Fruit fly (Drosophila melanogaster): ENCODE measurements around the gene CG32176.

The CG32176 gene

DNA sequence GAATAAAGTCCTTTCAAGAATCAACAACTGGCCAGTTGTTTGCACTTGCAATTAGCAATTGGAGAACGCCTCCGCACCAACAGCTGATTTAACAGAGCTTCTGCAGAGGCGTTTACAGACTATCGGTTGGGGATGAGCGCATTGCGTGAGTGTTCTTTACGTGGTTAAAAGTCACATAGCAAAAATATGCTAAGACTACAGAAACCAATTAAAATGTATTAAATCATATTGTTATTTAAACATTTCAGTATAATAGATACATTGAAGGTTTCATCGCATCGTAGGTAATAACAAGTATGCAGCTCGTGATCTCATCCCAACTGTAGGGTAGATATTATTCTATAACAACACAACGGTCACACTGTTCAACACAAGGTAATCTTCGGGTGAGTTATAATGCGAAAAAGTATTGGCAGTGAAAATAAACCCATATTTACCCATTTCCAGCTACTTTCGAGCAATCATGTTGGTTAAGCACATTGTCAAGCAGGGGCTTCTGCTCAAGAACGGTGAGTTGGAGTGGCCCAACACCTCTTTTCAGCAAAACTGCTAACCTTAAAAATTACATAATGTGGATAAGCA lies 8.4 kb upstream of the CG32176 start, which contains the start of the genes Sec3 and COX7B:
Gene Sec3 (minus strand): TSS at position 86 of the 582 bp plus-strand sequence.
Gene COX7B (plus strand): TSS at position 346 of the 582 bp plus-strand sequence.
- no peak for TF ChIP-seq CG9139 (GFP tag; optimal IDR thresholded peaks at IDR 0.05)
- TF ChIP-seq achi (GFP tag; optimal IDR thresholded peaks at IDR 0.05) = peak; percentile 47
- TF ChIP-seq Lpt (GFP tag; optimal IDR thresholded peaks at IDR 0.05) = no peak
- peak; percentile 6 for TF ChIP-seq CG6792 (GFP tag; optimal IDR thresholded peaks at IDR 0.05)
- no peak for TF ChIP-seq fd85E (GFP tag; optimal IDR thresholded peaks at IDR 0.05)
- peak; percentile 9 for TF ChIP-seq CG7368 (GFP tag; optimal IDR thresholded peaks at IDR 0.05)
- TF ChIP-seq vri (GFP tag; optimal IDR thresholded peaks at IDR 0.05) = peak; percentile 91
- 0 out of 3 replicates have a peak, but pooled peaks have one; percentile 29 for TF ChIP-seq CG6163 (GFP tag; IDR thresholded peaks at IDR 0.05)
- no peak for TF ChIP-seq CG11762 (GFP tag; optimal IDR thresholded peaks at IDR 0.05; ENCODE audit: insufficient read depth)
- TF ChIP-seq spab (GFP tag; optimal IDR thresholded peaks at IDR 0.05) = no peak
- peak; percentile 59 for TF ChIP-seq Met (GFP tag; optimal IDR thresholded peaks at IDR 0.05)
- TF ChIP-seq CG3919 (GFP tag; optimal IDR thresholded peaks at IDR 0.05) = peak; percentile 61
- peak; percentile 60 for TF ChIP-seq cyc (GFP tag; optimal IDR thresholded peaks at IDR 0.05)
- TF ChIP-seq net (GFP tag; optimal IDR thresholded peaks at IDR 0.05) = no peak
- TF ChIP-seq eg (GFP tag; IDR thresholded peaks at IDR 0.05) = no peak; the same call in 2 of the 3 replicates
- no peak for TF ChIP-seq fd59A (GFP tag; optimal IDR thresholded peaks at IDR 0.05)
- TF ChIP-seq Ets96B (tag; optimal IDR thresholded peaks at IDR 0.05) = peak; percentile 46
- TF ChIP-seq OdsH (GFP tag; optimal IDR thresholded peaks at IDR 0.05) = peak; percentile 70
- TF ChIP-seq Blimp-1 (GFP tag; optimal IDR thresholded peaks at IDR 0.05) = no peak
- peak in 1 of 2 experiments; percentile 30 for TF ChIP-seq ss (GFP tag; optimal IDR thresholded peaks at IDR 0.05)
- TF ChIP-seq CG1621 (tag; optimal IDR thresholded peaks at IDR 0.05) = no peak
- TF ChIP-seq CG3032 (tag; optimal IDR thresholded peaks at IDR 0.05) = peak; percentile 59
- no peak for TF ChIP-seq CG11902 (GFP tag; optimal IDR thresholded peaks at IDR 0.05)
- TF ChIP-seq Hr4 (GFP tag; optimal IDR thresholded peaks at IDR 0.05) = peak; percentile 67
- peak; percentile 65 for TF ChIP-seq dsx (GFP tag; optimal IDR thresholded peaks at IDR 0.05; ENCODE audit: poor library complexity, severe bottlenecking)
- no peak for TF ChIP-seq CG6854 (GFP tag; optimal IDR thresholded peaks at IDR 0.05)
- TF ChIP-seq Eip78C (GFP tag) = peak; percentile 86
- peak; percentile 71 for TF ChIP-seq lz (GFP tag; optimal IDR thresholded peaks at IDR 0.05)
- TF ChIP-seq CG16779 (tag; optimal IDR thresholded peaks at IDR 0.05) = no peak
- peak; percentile 62 for TF ChIP-seq Sox14 (GFP tag; optimal IDR thresholded peaks at IDR 0.05)
- TF ChIP-seq CG31627 (GFP tag; optimal IDR thresholded peaks at IDR 0.05) = peak; percentile 68
- TF ChIP-seq Sox102F (GFP tag; optimal IDR thresholded peaks at IDR 0.05) = peak; percentile 45
- TF ChIP-seq svp (GFP tag) = peak; percentile 92
- peak; percentile 52 for TF ChIP-seq Eip75B (GFP tag; optimal IDR thresholded peaks at IDR 0.05)
- no peak for TF ChIP-seq CG6276 (GFP tag; optimal IDR thresholded peaks at IDR 0.05)
- TF ChIP-seq dac (GFP tag; optimal IDR thresholded peaks at IDR 0.05) = peak; percentile 14
- TF ChIP-seq CG11294 (GFP tag; IDR thresholded peaks at IDR 0.05) = no peak
- TF ChIP-seq Gug (GFP tag; IDR thresholded peaks at IDR 0.05) = no peak
- TF ChIP-seq Hr38 (GFP tag; optimal IDR thresholded peaks at IDR 0.05) = no peak
- peak; percentile 60 for TF ChIP-seq topi (GFP tag; optimal IDR thresholded peaks at IDR 0.05)
- TF ChIP-seq CG10669 (GFP tag; optimal IDR thresholded peaks at IDR 0.05) = peak; percentile 14
- peak; percentile 63 for TF ChIP-seq Ets21C (GFP tag; optimal IDR thresholded peaks at IDR 0.05)
- TF ChIP-seq CG6808 (GFP tag; optimal IDR thresholded peaks at IDR 0.05) = no peak
- TF ChIP-seq CG8119 (GFP tag; IDR thresholded peaks at IDR 0.05) = no peak
- no peak for TF ChIP-seq CG8319 (GFP tag; optimal IDR thresholded peaks at IDR 0.05)
- TF ChIP-seq Eip93F (GFP tag; optimal IDR thresholded peaks at IDR 0.05) = peak; percentile 53
- TF ChIP-seq CG10631 (GFP tag; optimal IDR thresholded peaks at IDR 0.05) = peak; percentile 61
- peak; percentile 63 for TF ChIP-seq pdm3 (GFP tag; optimal IDR thresholded peaks at IDR 0.05)
- peak; percentile 79 for TF ChIP-seq fkh (GFP tag; optimal IDR thresholded peaks at IDR 0.05)
- TF ChIP-seq CG4318 (GFP tag; optimal IDR thresholded peaks at IDR 0.05) = no peak
- no peak for TF ChIP-seq CG8632 (GFP tag; optimal IDR thresholded peaks at IDR 0.05)
- TF ChIP-seq CG32006 (GFP tag; optimal IDR thresholded peaks at IDR 0.05) = peak; percentile 47
